Fruit fly (Drosophila melanogaster): ENCODE data around the gene ranshi.

dm6 chr3R:8716551-8716879 lies 13.0 kb downstream of the ranshi start:
- no peak for TF ChIP-seq CTCF (optimal IDR thresholded peaks at IDR 0.05)
- no peak for TF ChIP-seq CG8478 (optimal IDR thresholded peaks at IDR 0.05)

Measured in S2 (cell line).